Worm (Caenorhabditis elegans): ENCODE results near the gene fbxa-90.

Gene fbxa-90

DNA sequence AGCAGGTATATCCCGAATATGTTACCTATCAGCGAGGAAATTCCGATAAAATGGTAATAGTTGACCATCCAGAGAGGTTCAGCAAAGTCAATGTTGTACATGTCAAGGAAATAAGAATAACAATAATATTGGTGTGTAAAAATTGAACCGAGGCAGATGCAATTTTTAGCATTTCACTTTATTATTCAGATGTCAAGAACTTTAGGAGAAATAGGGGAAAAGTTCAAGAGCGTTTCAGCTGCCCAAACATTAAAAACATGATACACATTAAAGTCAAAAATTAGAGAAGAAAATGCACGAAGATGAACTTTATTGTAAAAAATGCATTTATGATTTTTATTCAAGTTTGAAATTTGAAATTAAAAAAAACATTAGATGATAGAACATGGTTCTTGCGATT, 41.7 kb downstream of the fbxa-90 start, which contains the start of gene sri-69:
Gene sri-69, minus strand, starts transcription at position 101 of the 400 bp plus-strand sequence.
- TF ChIP-seq xbp-1 (tag; optimal IDR thresholded peaks at IDR 0.05) (no peak), ceh-90 (tag; optimal IDR thresholded peaks at IDR 0.05) (no peak), unc-130 (tag; optimal IDR thresholded peaks at IDR 0.05) (no peak), snpc-4 (tag; optimal IDR thresholded peaks at IDR 0.05) (no peak), lin-14 (GFP tag; optimal IDR thresholded peaks at IDR 0.05) (no peak), sup-37 (GFP tag; optimal IDR thresholded peaks at IDR 0.05) (no peak), nhr-84 (tag; optimal IDR thresholded peaks at IDR 0.05) (no peak), C16A3.4 (tag; optimal IDR thresholded peaks at IDR 0.05) (no peak), ceh-88 (GFP tag; IDR thresholded peaks at IDR 0.05) (no peak), hlh-17 (GFP tag; optimal IDR thresholded peaks at IDR 0.05; ENCODE audit: borderline replicate concordance) (no peak), ceh-82 (tag; optimal IDR thresholded peaks at IDR 0.05) (no peak), nhr-76 (tag; optimal IDR thresholded peaks at IDR 0.05) (no peak), pax-3 (tag; optimal IDR thresholded peaks at IDR 0.05) (no peak), C34B4.2 (tag; optimal IDR thresholded peaks at IDR 0.05) (no peak), fkh-4 (tag; optimal IDR thresholded peaks at IDR 0.05; ENCODE audit: borderline replicate concordance) (no peak), pqm-1 (tag; optimal IDR thresholded peaks at IDR 0.05) (no peak), efl-3 (GFP tag; optimal IDR thresholded peaks at IDR 0.05) (no peak), elt-3 (tag; optimal IDR thresholded peaks at IDR 0.05) (no peak), efl-1 (optimal IDR thresholded peaks at IDR 0.05) (no peak), efl-1 (GFP tag; optimal IDR thresholded peaks at IDR 0.05 in 1 of 2) (no peak), alr-1 (tag; optimal IDR thresholded peaks at IDR 0.05; ENCODE audit: borderline replicate concordance) (no peak)

DNA sequence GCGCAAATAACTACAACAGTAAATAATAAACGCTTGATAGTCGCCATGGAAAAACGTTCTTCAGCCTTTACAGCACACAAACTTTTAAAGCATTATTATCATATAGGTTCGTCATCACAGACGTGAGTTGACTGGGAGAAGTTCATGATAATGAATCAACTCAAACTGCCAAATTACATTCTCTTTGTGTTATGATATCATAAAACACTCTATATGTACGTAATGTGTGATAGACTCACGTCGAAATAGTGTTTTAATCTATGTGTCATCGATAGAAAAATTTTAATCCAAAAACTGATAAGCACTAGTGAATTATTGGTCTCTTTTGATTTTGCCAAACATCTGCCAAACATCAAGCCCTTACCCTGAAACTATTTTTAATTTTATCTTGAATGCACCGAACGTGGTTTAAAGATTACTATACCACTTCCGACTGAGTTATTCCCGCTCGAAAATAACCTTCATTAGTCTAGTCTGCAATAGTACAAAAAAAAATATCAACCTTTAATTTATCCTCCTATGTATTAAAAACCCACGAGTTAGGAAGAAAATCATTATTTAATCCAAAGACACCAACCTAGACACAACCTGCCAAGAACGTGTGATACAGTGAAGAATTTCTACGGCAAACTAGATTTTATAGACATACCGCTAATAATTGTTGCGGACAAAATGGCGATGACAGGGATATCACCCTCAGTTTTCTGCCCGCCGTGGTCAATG, 42.9 kb downstream of the fbxa-90 start, which contains the start of the genes clc-12 and clec-240:
Gene clc-12, minus strand, starts transcription at position 47 of the 723 bp plus-strand sequence.
Gene clec-240, plus strand, starts transcription at position 673 of the 723 bp plus-strand sequence.
- TF ChIP-seq Y116A8C.19 (tag; optimal IDR thresholded peaks at IDR 0.05; ENCODE audit: borderline replicate concordance) (no peak), elt-2 (tag; optimal IDR thresholded peaks at IDR 0.05) (peak; percentile 69)

- TF ChIP-seq blmp-1 (tag; optimal IDR thresholded peaks at IDR 0.05) (no peak), unc-130 (tag; optimal IDR thresholded peaks at IDR 0.05) (no peak), nhr-76 (tag; optimal IDR thresholded peaks at IDR 0.05) (no peak), alr-1 (tag; optimal IDR thresholded peaks at IDR 0.05; ENCODE audit: borderline replicate concordance) (no peak), fkh-8 (tag; optimal IDR thresholded peaks at IDR 0.05) (no peak), nhr-71 (tag; optimal IDR thresholded peaks at IDR 0.05) (no peak), nhr-19 (GFP tag; conservative IDR thresholded peaks at IDR 0.05) (no peak), efl-1 (optimal IDR thresholded peaks at IDR 0.05) (no peak), efl-1 (GFP tag; optimal IDR thresholded peaks at IDR 0.05 in 1 of 2) (no peak), Y116A8C.19 (tag; optimal IDR thresholded peaks at IDR 0.05; ENCODE audit: borderline replicate concordance) (no peak), fos-1 (tag; optimal IDR thresholded peaks at IDR 0.05) (no peak), lin-35 (GFP tag; optimal IDR thresholded peaks at IDR 0.05) (no peak), unc-30 (tag; optimal IDR thresholded peaks at IDR 0.05) (no peak), mab-9 (GFP tag; IDR thresholded peaks at IDR 0.05) (no peak), isw-1 (GFP tag; IDR thresholded peaks at IDR 0.05) (no peak), ceh-90 (tag; optimal IDR thresholded peaks at IDR 0.05) (no peak), snu-23 (GFP tag; optimal IDR thresholded peaks at IDR 0.05) (no peak), sup-37 (GFP tag; optimal IDR thresholded peaks at IDR 0.05) (no peak), mep-1 (tag; optimal IDR thresholded peaks at IDR 0.05) (no peak)
Measured at ce11 chrV:17013232-17013631, 46.6 kb downstream of the fbxa-90 start, which contains the start of gene clec-241. Gene clec-241 (minus strand): TSS chrV:17013332.

ce11 chrV:17014050-17014449, 47.4 kb downstream of the fbxa-90 start, which contains the start of gene clc-13:
Gene clc-13 (plus strand): TSS chrV:17014408.
- no peak for TF ChIP-seq C16A3.4 (tag; optimal IDR thresholded peaks at IDR 0.05)
- TF ChIP-seq egl-27 (tag; optimal IDR thresholded peaks at IDR 0.05), result no peak
- TF ChIP-seq elt-2 (tag; optimal IDR thresholded peaks at IDR 0.05), result peak; percentile 98
- TF ChIP-seq jun-1 (tag; optimal IDR thresholded peaks at IDR 0.05), result peak; percentile 57
- no peak for TF ChIP-seq ceh-88 (GFP tag; IDR thresholded peaks at IDR 0.05)
- TF ChIP-seq ets-5 (GFP tag; IDR thresholded peaks at IDR 0.05), result no peak
- TF ChIP-seq irx-1 (tag; optimal IDR thresholded peaks at IDR 0.05), result no peak
- TF ChIP-seq unc-86 (tag; optimal IDR thresholded peaks at IDR 0.05), result no peak
- no peak for TF ChIP-seq ztf-4 (tag; optimal IDR thresholded peaks at IDR 0.05)
- no peak for TF ChIP-seq nhr-47 (tag; optimal IDR thresholded peaks at IDR 0.05)
- TF ChIP-seq isw-1 (GFP tag; IDR thresholded peaks at IDR 0.05), result no peak
- TF ChIP-seq efl-1 (optimal IDR thresholded peaks at IDR 0.05), result no peak
- TF ChIP-seq efl-1 (GFP tag; optimal IDR thresholded peaks at IDR 0.05 in 1 of 2), result peak in 1 of 2 experiments; percentile 42
- TF ChIP-seq lin-14 (GFP tag; optimal IDR thresholded peaks at IDR 0.05), result no peak
- no peak for TF ChIP-seq nhr-84 (tag; optimal IDR thresholded peaks at IDR 0.05)
- peak; percentile 75 for TF ChIP-seq nhr-20 (tag; optimal IDR thresholded peaks at IDR 0.05)
